Fruit fly (Drosophila melanogaster) whole organism, pupa: ENCODE results near the gene CG8927.

Experiments used
- CG12605 ChIP-seq: fragments of 200-800 bp; sonication (Bioruptor generic); IDR thresholded peaks from 2 replicates; pipeline ENCODE4 v1.3.6; 2022; ENCODE audit warnings: missing biosample characterization, missing genetic modification characterization
- CG13204 ChIP-seq: fragments of 200-800 bp; sonication (Bioruptor generic); optimal IDR thresholded peaks from 2 replicates; lab custom pipeline; 2018; ENCODE audit warnings: missing biosample characterization, mild to moderate bottlenecking, missing genetic modification characterization, moderate library complexity
- EcR ChIP-seq: fragments of 200-800 bp; sonication (Bioruptor generic); optimal IDR thresholded peaks from 3 replicates; lab custom pipeline; 2019; ENCODE audit warnings: missing biosample characterization, missing genetic modification characterization, mild to moderate bottlenecking, moderate library complexity, missing genetic modification reagents
- Pif1A ChIP-seq: fragments of 200-800 bp; sonication (Bioruptor generic); optimal IDR thresholded peaks from 3 replicates; lab custom pipeline; 2016; ENCODE audit warnings: missing biosample characterization, missing genetic modification characterization
- Pif1B ChIP-seq: fragments of 200-800 bp; sonication (Bioruptor generic); optimal IDR thresholded peaks from 3 replicates; lab custom pipeline; 2016; ENCODE audit warnings: missing biosample characterization, missing genetic modification characterization
- gl ChIP-seq: fragments of 200-800 bp; sonication (Bioruptor generic); optimal IDR thresholded peaks from 2 replicates; lab custom pipeline; 2018; ENCODE audit warnings: missing biosample characterization, mild to moderate bottlenecking, missing genetic modification characterization

dm6 chr3R:16207074-16207609, 26.3 kb downstream of the CG8927 start:
- TF ChIP-seq CG12605 (GFP tag; lab: Robert Waterston, UW) (peak; percentile 32), Pif1A (peak; percentile 20), EcR (GFP tag; lab: Kevin White, UChicago) (peak; percentile 91), Pif1B (GFP tag; lab: Kevin White, UChicago) (peak; percentile 31), gl (no peak), CG13204 (GFP tag; lab: Kevin White, UChicago) (peak; percentile 99)
